Worm (Caenorhabditis elegans): ENCODE results near the gene R01E6.7.

DNA sequence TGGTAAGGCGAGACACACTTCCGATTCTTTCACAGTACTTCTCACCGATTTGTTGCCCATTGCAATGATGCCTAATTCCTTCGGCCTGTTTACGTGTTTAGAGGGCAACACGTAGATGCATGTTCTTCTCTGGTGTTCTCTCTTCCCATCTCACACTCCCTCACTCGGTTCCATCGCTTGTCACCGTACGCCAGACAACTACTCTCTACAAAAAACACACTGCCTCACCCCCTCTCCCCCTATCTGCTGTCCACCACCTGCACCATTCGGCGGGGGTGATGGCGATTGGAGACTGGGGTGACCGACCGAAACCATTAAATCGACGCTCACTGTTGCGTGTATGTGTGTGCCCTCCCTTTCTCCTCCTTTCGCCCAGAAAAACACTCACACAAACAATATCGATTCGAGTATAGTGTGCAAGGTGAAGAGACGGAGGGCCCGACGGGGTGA, 14.2 kb upstream of the R01E6.7 start:
- TF ChIP-seq nhr-77 (tag; optimal IDR thresholded peaks at IDR 0.05) (no peak), nhr-76 (tag; optimal IDR thresholded peaks at IDR 0.05) (no peak), snpc-4 (tag; optimal IDR thresholded peaks at IDR 0.05) (no peak), ama-1 (optimal IDR thresholded peaks at IDR 0.05) (no peak), fos-1 (tag; optimal IDR thresholded peaks at IDR 0.05) (no peak), lin-13 (GFP tag; optimal IDR thresholded peaks at IDR 0.05) (no peak), pqm-1 (tag; optimal IDR thresholded peaks at IDR 0.05) (no peak), fkh-10 (GFP tag; optimal IDR thresholded peaks at IDR 0.05) (no peak), skn-1 (tag; optimal IDR thresholded peaks at IDR 0.05) (no peak), jun-1 (tag; optimal IDR thresholded peaks at IDR 0.05) (no peak), unc-62 (GFP tag; optimal IDR thresholded peaks at IDR 0.05 in 1 of 2) (no peak), unc-62 (tag; optimal IDR thresholded peaks at IDR 0.05) (no peak), lin-38 (GFP tag; IDR thresholded peaks at IDR 0.05) (no peak), Y48G9A.11 (GFP tag; IDR thresholded peaks at IDR 0.05) (no peak)
